Fruit fly (Drosophila melanogaster) whole organism, embryonic: ENCODE results near the gene robo3.

Experiments
- Awh ChIP-seq: fragments of 200-800 bp; sonication (Bioruptor generic); IDR thresholded peaks from 2 replicates; pipeline ENCODE4, ENCODE4 v1.3.6; 2022; ENCODE audit warnings: missing biosample characterization, missing genetic modification characterization
- B-H1 ChIP-seq: fragments of 200-800 bp; sonication (Bioruptor generic); IDR thresholded peaks from 3 replicates; pipeline ENCODE4 v1.3.6; 2022; ENCODE audit warnings: missing biosample characterization, missing genetic modification characterization
- CG10431 ChIP-seq: fragments of 200-800 bp; sonication (Bioruptor generic); optimal IDR thresholded peaks from 3 replicates; lab custom pipeline; 2018; ENCODE audit warnings: missing biosample characterization, mild to moderate bottlenecking, missing genetic modification characterization
- CG11695 ChIP-seq: fragments of 200-800 bp; sonication (Bioruptor generic); IDR thresholded peaks from 3 replicates; pipeline ENCODE4 v1.3.6; 2022; ENCODE audit warnings: missing biosample characterization, missing genetic modification characterization
- CG13624 ChIP-seq: fragments of 200-800 bp; sonication (Bioruptor generic); optimal IDR thresholded peaks from 2 replicates; lab custom pipeline; 2016; ENCODE audit warnings: missing biosample characterization, missing genetic modification characterization
- CG16779 ChIP-seq: fragments of 200-800 bp; sonication (Bioruptor generic); IDR thresholded peaks from 2 replicates; pipeline ENCODE4 v1.3.6; 2022; ENCODE audit warnings: missing biosample characterization, missing genetic modification characterization
- CG17361 ChIP-seq: fragments of 200-800 bp; sonication (Bioruptor generic); IDR thresholded peaks from 3 replicates; pipeline ENCODE4 v1.3.6; 2022; ENCODE audit warnings: missing biosample characterization, missing genetic modification characterization
- CG18599 ChIP-seq: fragments of 200-800 bp; sonication (Bioruptor generic); optimal IDR thresholded peaks from 3 replicates; lab custom pipeline; 2017; ENCODE audit warnings: missing biosample characterization, missing genetic modification characterization, mild to moderate bottlenecking, moderate library complexity, missing genetic modification reagents
- CG2712 ChIP-seq: fragments of 200-800 bp; optimal IDR thresholded peaks from 3 replicates; lab custom pipeline; 2019; ENCODE audit warnings: missing biosample characterization, mild to moderate bottlenecking, missing genetic modification characterization, moderate library complexity
- CG3065 ChIP-seq: fragments of 200-800 bp; sonication (Bioruptor generic); optimal IDR thresholded peaks from 2 replicates; lab custom pipeline; 2016; ENCODE audit warnings: missing biosample characterization, missing genetic modification characterization
- CG31365 ChIP-seq: fragments of 200-800 bp; sonication (Bioruptor generic); optimal IDR thresholded peaks from 2 replicates; lab custom pipeline; 2018; ENCODE audit warnings: missing biosample characterization, mild to moderate bottlenecking, missing genetic modification characterization
- CG31388 ChIP-seq: fragments of 200-800 bp; sonication (Bioruptor generic); optimal IDR thresholded peaks from 2 replicates; lab custom pipeline; 2016; ENCODE audit warnings: missing biosample characterization, missing genetic modification characterization
- CG3281 ChIP-seq: fragments of 200-800 bp; sonication (Bioruptor generic); optimal IDR thresholded peaks from 3 replicates; lab custom pipeline; 2017; ENCODE audit warnings: missing biosample characterization, mild to moderate bottlenecking, missing genetic modification characterization
- CG34422 ChIP-seq: fragments of 200-800 bp; sonication (Bioruptor generic); IDR thresholded peaks from 3 replicates; pipeline ENCODE4 v1.3.6; 2022; ENCODE audit warnings: missing biosample characterization, missing genetic modification characterization
- CG4617 ChIP-seq: fragments of 200-800 bp; sonication (Bioruptor generic); optimal IDR thresholded peaks from 3 replicates; lab custom pipeline; 2016; ENCODE audit warnings: missing biosample characterization, missing genetic modification characterization, borderline replicate concordance
- CG5180 ChIP-seq: fragments of 200-800 bp; sonication (Bioruptor generic); optimal IDR thresholded peaks from 3 replicates; lab custom pipeline; 2017; ENCODE audit warnings: missing biosample characterization, missing genetic modification characterization, mild to moderate bottlenecking, moderate library complexity, missing genetic modification reagents
- CG8290 ChIP-seq, 3 experiments: fragments of 200-800 bp; sonication (Bioruptor generic); optimal IDR thresholded peaks; 2 replicates each; lab custom pipeline; 2016 to 2019; ENCODE audit warnings: missing biosample characterization in 3 of 3, missing genetic modification characterization in 3 of 3, mild to moderate bottlenecking in 2 of 3, moderate library complexity in 1 of 3
- CTCF ChIP-seq: fragments of 200-800 bp; sonication (Bioruptor generic); optimal IDR thresholded peaks from 2 replicates; lab custom pipeline; 2017; ENCODE audit warnings: missing biosample characterization, mild to moderate bottlenecking, missing genetic modification characterization, moderate library complexity
- Deaf1 ChIP-seq: fragments of 200-800 bp; optimal IDR thresholded peaks from 3 replicates; lab custom pipeline; 2019; ENCODE audit warnings: missing biosample characterization, mild to moderate bottlenecking, missing genetic modification characterization, moderate library complexity
- Dfd ChIP-seq, 2 experiments: fragments of >200 bp; optimal IDR thresholded peaks; 2 replicates each; lab custom pipeline; 2017; ENCODE audit warnings: missing biosample characterization in 2 of 2, missing genetic modification characterization in 2 of 2
- Dip3 ChIP-seq: fragments of 200-800 bp; sonication (Bioruptor generic); optimal IDR thresholded peaks from 3 replicates; lab custom pipeline; 2016; ENCODE audit warnings: missing biosample characterization, missing genetic modification characterization
- Dref ChIP-seq: fragments of 200-800 bp; sonication (Bioruptor generic); IDR thresholded peaks from 2 replicates; pipeline ENCODE4 v1.3.6; 2022; ENCODE audit warnings: missing biosample characterization, missing genetic modification characterization
- NC2β ChIP-seq: fragments of 200-800 bp; sonication (Bioruptor generic); optimal IDR thresholded peaks from 2 replicates; lab custom pipeline; 2016; ENCODE audit warnings: missing biosample characterization, missing genetic modification characterization
- NfI ChIP-seq: fragments of 200-800 bp; sonication (Bioruptor generic); optimal IDR thresholded peaks from 3 replicates; lab custom pipeline; 2018; ENCODE audit warnings: missing biosample characterization, mild to moderate bottlenecking, missing genetic modification characterization, moderate library complexity
- Oaz ChIP-seq: fragments of 200-800 bp; sonication (Bioruptor generic); IDR thresholded peaks from 2 replicates; pipeline ENCODE4 v1.3.6; 2022; ENCODE audit warnings: missing biosample characterization, missing genetic modification characterization
- Ptx1 ChIP-seq: fragments of 200-800 bp; sonication (Bioruptor generic); IDR thresholded peaks from 2 replicates; pipeline ENCODE4 v1.3.6; 2022; ENCODE audit warnings: missing biosample characterization, missing genetic modification characterization
- Sry-δ ChIP-seq: fragments of 200-800 bp; sonication (Bioruptor generic); optimal IDR thresholded peaks from 2 replicates; lab custom pipeline; 2016; ENCODE audit warnings: missing biosample characterization, missing genetic modification characterization
- TFAM ChIP-seq: fragments of 200-800 bp; sonication (Bioruptor generic); optimal IDR thresholded peaks from 2 replicates; lab custom pipeline; 2017; ENCODE audit warnings: missing biosample characterization, missing genetic modification characterization, inconsistent platforms
- ap ChIP-seq: fragments of 200-800 bp; sonication (Bioruptor generic); IDR thresholded peaks from 2 replicates; pipeline ENCODE4 v1.3.6; 2022; ENCODE audit warnings: missing biosample characterization, missing genetic modification characterization
- ase ChIP-seq: fragments of 200-800 bp; sonication (Bioruptor generic); IDR thresholded peaks from 3 replicates; pipeline ENCODE4 v1.3.6; 2022; ENCODE audit warnings: missing biosample characterization, missing genetic modification characterization
- bcd ChIP-seq: fragments of 200-800 bp; sonication (Bioruptor generic); optimal IDR thresholded peaks from 2 replicates; lab custom pipeline; 2017; ENCODE audit warnings: missing biosample characterization, mild to moderate bottlenecking, missing genetic modification characterization
- disco-r ChIP-seq: fragments of 200-800 bp; sonication (Bioruptor generic); optimal IDR thresholded peaks from 2 replicates; lab custom pipeline; 2016; ENCODE audit warnings: missing biosample characterization, missing genetic modification characterization
- fd96Cb ChIP-seq: fragments of 200-800 bp; sonication (Bioruptor generic); optimal IDR thresholded peaks from 2 replicates; lab custom pipeline; 2018; ENCODE audit warnings: missing biosample characterization, mild to moderate bottlenecking, missing genetic modification characterization, moderate library complexity
- ftz-f1 ChIP-seq: fragments of 200-800 bp; sonication (Bioruptor generic); optimal IDR thresholded peaks from 2 replicates; lab custom pipeline; 2016; ENCODE audit warnings: missing biosample characterization, missing genetic modification characterization
- gcm ChIP-seq: fragments of 200-800 bp; sonication (Bioruptor generic); optimal IDR thresholded peaks from 2 replicates; lab custom pipeline; 2019; ENCODE audit warnings: missing biosample characterization, mild to moderate bottlenecking, missing genetic modification characterization, moderate library complexity
- gsb-n ChIP-seq: fragments of 200-800 bp; sonication (Bioruptor generic); optimal IDR thresholded peaks from 3 replicates; lab custom pipeline; 2018; ENCODE audit warnings: missing biosample characterization, mild to moderate bottlenecking, missing genetic modification characterization
- her ChIP-seq: fragments of 200-800 bp; sonication (Bioruptor generic); optimal IDR thresholded peaks from 2 replicates; lab custom pipeline; 2016; ENCODE audit warnings: missing biosample characterization, missing genetic modification characterization
- hth ChIP-seq: fragments of >200 bp; optimal IDR thresholded peaks from 2 replicates; lab custom pipeline; 2017; ENCODE audit warnings: inconsistent platforms
- inv ChIP-seq: fragments of 200-800 bp; sonication (Bioruptor generic); IDR thresholded peaks from 2 replicates; pipeline ENCODE4 v1.3.6; 2022; ENCODE audit warnings: missing biosample characterization, missing genetic modification characterization; ENCODE audit not compliant: partially characterized antibody
- jumu ChIP-seq: fragments of 200-800 bp; sonication (Bioruptor generic); optimal IDR thresholded peaks from 3 replicates; lab custom pipeline; 2016; ENCODE audit warnings: missing biosample characterization, missing genetic modification characterization
- kay ChIP-seq: fragments of 200-800 bp; sonication (Bioruptor generic); optimal IDR thresholded peaks from 2 replicates; lab custom pipeline; 2016; ENCODE audit warnings: missing biosample characterization, missing genetic modification characterization
- lab ChIP-seq: fragments of 200-800 bp; sonication (Bioruptor generic); optimal IDR thresholded peaks from 3 replicates; lab custom pipeline; 2017; ENCODE audit warnings: missing biosample characterization, missing genetic modification characterization, mild to moderate bottlenecking, moderate library complexity, missing genetic modification reagents
- lmd ChIP-seq: fragments of 200-800 bp; sonication (Bioruptor generic); IDR thresholded peaks from 2 replicates; pipeline ENCODE4 v1.3.6; 2022; ENCODE audit warnings: missing biosample characterization, missing genetic modification characterization
- mam ChIP-seq: fragments of 200-800 bp; sonication (Bioruptor generic); optimal IDR thresholded peaks from 3 replicates; lab custom pipeline; 2016; ENCODE audit warnings: missing biosample characterization, missing genetic modification characterization
- phol ChIP-seq: fragments of 200-800 bp; sonication (Bioruptor generic); optimal IDR thresholded peaks from 3 replicates; lab custom pipeline; 2018; ENCODE audit warnings: missing biosample characterization, mild to moderate bottlenecking, missing genetic modification characterization, moderate library complexity
- pros ChIP-seq: fragments of 200-800 bp; sonication (Bioruptor generic); optimal IDR thresholded peaks from 3 replicates; lab custom pipeline; 2019; ENCODE audit warnings: missing biosample characterization, mild to moderate bottlenecking, missing genetic modification characterization, moderate library complexity
- repo ChIP-seq: fragments of 200-800 bp; sonication (Bioruptor generic); optimal IDR thresholded peaks from 2 replicates; lab custom pipeline; 2016; ENCODE audit warnings: missing biosample characterization, missing genetic modification characterization
- sens ChIP-seq: fragments of 200-800 bp; sonication (Bioruptor generic); peaks from one replicate; lab custom pipeline; 2016; ENCODE audit warnings: missing biosample characterization, missing genetic modification characterization
- sug ChIP-seq: fragments of 200-800 bp; optimal IDR thresholded peaks from 2 replicates; lab custom pipeline; 2019; ENCODE audit warnings: missing biosample characterization, mild to moderate bottlenecking, missing genetic modification characterization, moderate library complexity
- usp ChIP-seq: fragments of >200 bp; optimal IDR thresholded peaks from 2 replicates; lab custom pipeline; 2017; ENCODE audit warnings: missing biosample characterization, missing genetic modification characterization
- wdn ChIP-seq: fragments of 200-800 bp; sonication (Bioruptor generic); IDR thresholded peaks from 2 replicates; pipeline ENCODE4 v1.3.6; 2022; ENCODE audit warnings: missing biosample characterization, missing genetic modification characterization
- zen2 ChIP-seq: fragments of 200-800 bp; sonication (Bioruptor generic); IDR thresholded peaks from 3 replicates; pipeline ENCODE4 v1.3.6; 2022; ENCODE audit warnings: missing biosample characterization, missing genetic modification characterization; ENCODE audit not compliant: partially characterized antibody
- zfh2 ChIP-seq: fragments of 200-800 bp; sonication (Bioruptor generic); optimal IDR thresholded peaks from 2 replicates; lab custom pipeline; 2016; ENCODE audit warnings: missing biosample characterization, missing genetic modification characterization

Gene robo3

DNA sequence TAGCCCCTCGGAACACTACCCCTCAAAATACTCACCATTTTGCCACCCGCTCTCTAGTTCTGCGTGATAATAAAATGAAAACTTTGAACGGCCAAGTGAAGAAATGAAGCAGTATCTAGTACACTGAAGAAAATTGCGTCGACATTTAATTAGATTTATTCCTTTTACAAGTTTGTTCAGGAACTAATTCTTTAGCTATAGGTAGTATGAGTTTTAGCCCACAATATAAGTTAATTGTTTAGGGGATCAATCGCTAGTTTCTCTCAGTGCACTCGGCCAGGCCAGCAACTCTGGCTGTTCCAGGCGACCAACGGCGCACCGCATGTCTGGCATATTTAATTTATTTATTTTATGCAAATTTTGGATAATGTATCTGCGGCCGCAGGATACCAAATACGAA, 25.5 kb upstream of the robo3 start (continued):
- TF ChIP-seq CG10431 (no peak), CTCF (GFP tag; lab: Kevin White, UChicago) (no peak), gsb-n (no peak), disco-r (GFP tag; lab: Kevin White, UChicago) (no peak), CG2712 (tag; lab: Kevin White, UChicago) (peak; percentile 18), Ptx1 (GFP tag; lab: Robert Waterston, UW) (peak; percentile 44), CG18599 (GFP tag; lab: Kevin White, UChicago) (peak; percentile 54), ase (no peak), repo (no peak), lmd (GFP tag; lab: Robert Waterston, UW) (peak; percentile 50), zfh2 (GFP tag; lab: Kevin White, UChicago) (no peak), ftz-f1 (GFP tag; lab: Kevin White, UChicago) (no peak), Deaf1 (tag; lab: Kevin White, UChicago) (no peak), sens (GFP tag; lab: Kevin White, UChicago) (peak; percentile 75), Dfd (GFP tag; optimal IDR thresholded peaks at IDR 0.05; lab: Kevin White, UChicago) (no peak), jumu (GFP tag; lab: Kevin White, UChicago) (peak; percentile 19), CG13624 (GFP tag; lab: Kevin White, UChicago) (no peak), CG3281 (GFP tag; lab: Kevin White, UChicago) (peak; percentile 40), kay (GFP tag; lab: Kevin White, UChicago) (no peak), Awh (GFP tag; lab: Robert Waterston, UW) (no peak), ap (peak; percentile 37; the same call in 1 of the 2 replicates), sug (no peak), CG31365 (tag; lab: Kevin White, UChicago) (no peak), Dref (no peak), her (GFP tag; lab: Kevin White, UChicago) (no peak), CG5180 (GFP tag; lab: Kevin White, UChicago) (no peak), CG8290 (GFP tag; optimal IDR thresholded peaks at IDR 0.05; lab: Kevin White, UChicago) (no peak), CG8290 (tag; optimal IDR thresholded peaks at IDR 0.05; lab: Kevin White, UChicago) (peak in 1 of 2 experiments; percentile 47), CG31388 (no peak), CG16779 (no peak), mam (peak; percentile 15), gcm (GFP tag; lab: Kevin White, UChicago) (no peak), CG34422 (no peak), bcd (peak; percentile 44), NfI (GFP tag; lab: Kevin White, UChicago) (peak; percentile 12), zen2 (no peak), Oaz (GFP tag; lab: Robert Waterston, UW) (no peak), phol (tag; lab: Kevin White, UChicago) (peak; percentile 16), TFAM (GFP tag; lab: Kevin White, UChicago) (no peak), NC2β (GFP tag; lab: Kevin White, UChicago) (no peak), CG4617 (GFP tag; lab: Kevin White, UChicago) (no peak), usp (GFP tag; lab: Kevin White, UChicago) (no peak), CG11695 (0 out of 3 replicates have a peak, but pooled peaks have one; percentile 10), CG3065 (no peak), lab (GFP tag; lab: Kevin White, UChicago) (peak; percentile 66), inv (GFP tag; lab: Robert Waterston, UW) (no peak), Sry-δ (GFP tag; lab: Kevin White, UChicago) (no peak), wdn (GFP tag; lab: Robert Waterston, UW) (no peak), fd96Cb (tag; lab: Kevin White, UChicago) (peak; percentile 12), B-H1 (GFP tag; lab: Robert Waterston, UW) (no peak), pros (no peak), CG17361 (no peak), hth (lab: Kevin White, UChicago) (no peak), Dip3 (GFP tag; lab: Kevin White, UChicago) (peak; percentile 20)
